Fruit fly (Drosophila melanogaster) S2 (cell line): ENCODE measurements around the gene CG3581.

Experiments
- CG8478 ChIP-seq: fragments of >200 bp; optimal IDR thresholded peaks from 2 replicates; lab custom pipeline; 2018
- CTCF ChIP-seq, 2 experiments: fragments of >200 bp; optimal IDR thresholded peaks; 2 replicates each; lab custom pipeline; 2018

Gene CG3581

dm6 chr3R:19326043-19326805 lies 48.4 kb downstream of the CG3581 start, which contains the start of gene Delta:
Delta (minus strand) TSS chr3R:19326217.
- TF ChIP-seq CG8478 (no peak), CTCF (optimal IDR thresholded peaks at IDR 0.05; lab: Kevin White, UChicago) (no peak)
